Worm (Caenorhabditis elegans) whole organism, late embryonic: ENCODE results near the gene F47B8.2.
"Not testable (repeated sequence)": the region's sequence is repeated elsewhere in the genome, so short reads cannot be mapped to it uniquely, and the experiment has no call there.

Experiments used
- C08G9.2 ChIP-seq: sonication (generic microtip); optimal IDR thresholded peaks from 2 replicates; lab custom pipeline; 2016; ENCODE audit warnings: mild to moderate bottlenecking, missing genetic modification characterization, moderate library complexity, missing compliant biosample characterization
- C38D4.7 ChIP-seq: fragments of 200-800 bp; sonication (Bioruptor generic); optimal IDR thresholded peaks from 2 replicates; lab custom pipeline; 2018; ENCODE audit warnings: mild to moderate bottlenecking, missing genetic modification characterization, moderate library complexity, missing compliant biosample characterization
- F13H6.1 ChIP-seq: sonication (generic microtip); optimal IDR thresholded peaks from 2 replicates; lab custom pipeline; 2016; ENCODE audit warnings: missing genetic modification characterization, missing compliant biosample characterization
- K09A11.1 ChIP-seq: sonication (generic microtip); optimal IDR thresholded peaks from 2 replicates; lab custom pipeline; 2017; ENCODE audit warnings: antibody characterized with exemption, mild to moderate bottlenecking, missing genetic modification characterization, missing compliant biosample characterization; ENCODE audit not compliant: insufficient read depth
- Y22D7AL.16 ChIP-seq: sonication (generic microtip); optimal IDR thresholded peaks from 2 replicates; lab custom pipeline; 2016; ENCODE audit warnings: missing genetic modification characterization, missing compliant biosample characterization
- ahr-1 ChIP-seq: sonication (generic microtip); optimal IDR thresholded peaks from 2 replicates; lab custom pipeline; 2016; ENCODE audit warnings: missing genetic modification characterization, missing compliant biosample characterization
- ceh-14 ChIP-seq: sonication (generic microtip); optimal IDR thresholded peaks from 2 replicates; lab custom pipeline; 2016; ENCODE audit warnings: missing genotype, missing genetic modification characterization, missing compliant biosample characterization
- ceh-2 ChIP-seq: sonication (generic microtip); optimal IDR thresholded peaks from 2 replicates; lab custom pipeline; 2016; ENCODE audit warnings: missing genotype, missing genetic modification characterization, missing compliant biosample characterization
- ceh-22 ChIP-seq: sonication (generic microtip); optimal IDR thresholded peaks from 2 replicates; lab custom pipeline; 2017; ENCODE audit warnings: missing biosample characterization, missing genetic modification characterization
- ceh-24 ChIP-seq: sonication (generic microtip); optimal IDR thresholded peaks from 2 replicates; lab custom pipeline; 2016; ENCODE audit warnings: mild to moderate bottlenecking, missing genetic modification characterization, missing compliant biosample characterization
- ceh-30 ChIP-seq: fragments of 150-350 bp; optimal IDR thresholded peaks from 2 replicates; lab custom pipeline; 2014; ENCODE audit warnings: missing biosample characterization, missing genetic modification characterization
- ceh-34 ChIP-seq: sonication (generic microtip); optimal IDR thresholded peaks from 2 replicates; lab custom pipeline; 2016; ENCODE audit warnings: mild to moderate bottlenecking, missing genetic modification characterization, missing compliant biosample characterization
- ceh-48 ChIP-seq: sonication (generic microtip); optimal IDR thresholded peaks from 2 replicates; lab custom pipeline; 2016; ENCODE audit warnings: missing genetic modification characterization, inconsistent platforms, missing compliant biosample characterization
- dve-1 ChIP-seq: sonication (generic microtip); optimal IDR thresholded peaks from 2 replicates; lab custom pipeline; 2017; ENCODE audit warnings: antibody characterized with exemption, mild to moderate bottlenecking, missing genetic modification characterization, missing compliant biosample characterization
- elt-2 ChIP-seq: sonication (generic microtip); optimal IDR thresholded peaks from 2 replicates; lab custom pipeline; 2016; ENCODE audit warnings: missing genetic modification reagents, missing genetic modification characterization, missing compliant biosample characterization
- eyg-1 ChIP-seq: sonication (generic microtip); optimal IDR thresholded peaks from 2 replicates; lab custom pipeline; 2016; ENCODE audit warnings: missing genotype, missing genetic modification characterization, missing compliant biosample characterization
- fax-1 ChIP-seq: sonication (generic microtip); optimal IDR thresholded peaks from 2 replicates; lab custom pipeline; 2016; ENCODE audit warnings: missing genotype, missing genetic modification characterization, missing compliant biosample characterization
- fkh-10 ChIP-seq: fragments of 150-350 bp; optimal IDR thresholded peaks from 2 replicates; lab custom pipeline; 2014; ENCODE audit warnings: missing biosample characterization, missing genetic modification reagents, missing genetic modification characterization
- fkh-6 ChIP-seq: sonication (generic microtip); optimal IDR thresholded peaks from 2 replicates; lab custom pipeline; 2016; ENCODE audit warnings: missing genetic modification characterization, missing compliant biosample characterization
- hlh-30 ChIP-seq: sonication (generic microtip); optimal IDR thresholded peaks from 2 replicates; lab custom pipeline; 2017; ENCODE audit warnings: antibody characterized with exemption, missing genetic modification characterization, missing compliant biosample characterization; ENCODE audit not compliant: insufficient read depth
- hlh-6 ChIP-seq: sonication (generic microtip); optimal IDR thresholded peaks from 2 replicates; lab custom pipeline; 2016; ENCODE audit warnings: missing genotype, missing genetic modification characterization, missing compliant biosample characterization
- hlh-8 ChIP-seq: sonication (generic microtip); optimal IDR thresholded peaks from 2 replicates; lab custom pipeline; 2016; ENCODE audit warnings: missing genotype, missing genetic modification characterization, missing compliant biosample characterization
- lin-11 ChIP-seq: fragments of 200-800 bp; sonication (Bioruptor generic); optimal IDR thresholded peaks from 2 replicates; lab custom pipeline; 2018; ENCODE audit warnings: mild to moderate bottlenecking, missing genetic modification characterization, missing compliant biosample characterization
- mec-3 ChIP-seq: sonication (generic microtip); optimal IDR thresholded peaks from 2 replicates; lab custom pipeline; 2016; ENCODE audit warnings: borderline replicate concordance, missing genetic modification characterization, missing compliant biosample characterization
- nfya-1 ChIP-seq: sonication (generic microtip); optimal IDR thresholded peaks from 2 replicates; lab custom pipeline; 2017; ENCODE audit warnings: missing genetic modification characterization, mild to moderate bottlenecking, missing compliant biosample characterization, antibody characterized with exemption, moderate library complexity
- nhr-11 ChIP-seq: fragments of 150-350 bp; optimal IDR thresholded peaks from 2 replicates; lab custom pipeline; 2014; ENCODE audit warnings: missing biosample characterization, missing genetic modification characterization
- npax-4 ChIP-seq: sonication (generic microtip); optimal IDR thresholded peaks from 2 replicates; lab custom pipeline; 2016; ENCODE audit warnings: missing genetic modification characterization, missing compliant biosample characterization
- pha-2 ChIP-seq: sonication (generic microtip); optimal IDR thresholded peaks from 2 replicates; lab custom pipeline; 2017; ENCODE audit warnings: mild to moderate bottlenecking, missing genetic modification characterization, missing compliant biosample characterization
- pros-1 ChIP-seq: fragments of 150-350 bp; optimal IDR thresholded peaks from 2 replicates; lab custom pipeline; 2014; ENCODE audit warnings: missing biosample characterization, missing genetic modification reagents, missing genetic modification characterization
- ref-2 ChIP-seq: sonication (generic microtip); optimal IDR thresholded peaks from 2 replicates; lab custom pipeline; 2016; ENCODE audit warnings: missing genetic modification characterization, missing compliant biosample characterization
- rnt-1 ChIP-seq: sonication (generic microtip); optimal IDR thresholded peaks from 2 replicates; lab custom pipeline; 2016; ENCODE audit warnings: missing genetic modification characterization, missing compliant biosample characterization
- tbx-2 ChIP-seq: sonication (generic microtip); optimal IDR thresholded peaks from 2 replicates; lab custom pipeline; 2016; ENCODE audit warnings: missing genetic modification characterization, missing compliant biosample characterization
- tbx-7 ChIP-seq: sonication (generic microtip); optimal IDR thresholded peaks from 2 replicates; lab custom pipeline; 2016; ENCODE audit warnings: missing genotype, missing genetic modification characterization, missing compliant biosample characterization
- ttx-3 ChIP-seq: sonication (generic microtip); optimal IDR thresholded peaks from 2 replicates; lab custom pipeline; 2016; ENCODE audit warnings: missing genetic modification reagents, missing genetic modification characterization, missing compliant biosample characterization
- zip-5 ChIP-seq: sonication (generic microtip); optimal IDR thresholded peaks from 2 replicates; lab custom pipeline; 2016; ENCODE audit warnings: missing genetic modification characterization, missing compliant biosample characterization
- ztf-16 ChIP-seq: sonication (generic microtip); optimal IDR thresholded peaks from 2 replicates; lab custom pipeline; 2017; ENCODE audit warnings: missing genetic modification characterization, missing compliant biosample characterization

Gene F47B8.2

ce11 chrV:14282222-14282709 is 34.2 kb downstream of the F47B8.2 start, which contains the start of the genes srt-74 and F40G12.9:
TSS of gene srt-74 (minus strand) at chrV:14282322.
TSS of gene F40G12.9 (plus strand) at chrV:14282659.
- TF ChIP-seq ceh-48 (tag; lab: Kevin White, UChicago) (no peak), dve-1 (tag; lab: Kevin White, UChicago) (no peak), hlh-8 (tag; lab: Kevin White, UChicago) (no peak), hlh-6 (no peak), fkh-10 (no peak)

DNA sequence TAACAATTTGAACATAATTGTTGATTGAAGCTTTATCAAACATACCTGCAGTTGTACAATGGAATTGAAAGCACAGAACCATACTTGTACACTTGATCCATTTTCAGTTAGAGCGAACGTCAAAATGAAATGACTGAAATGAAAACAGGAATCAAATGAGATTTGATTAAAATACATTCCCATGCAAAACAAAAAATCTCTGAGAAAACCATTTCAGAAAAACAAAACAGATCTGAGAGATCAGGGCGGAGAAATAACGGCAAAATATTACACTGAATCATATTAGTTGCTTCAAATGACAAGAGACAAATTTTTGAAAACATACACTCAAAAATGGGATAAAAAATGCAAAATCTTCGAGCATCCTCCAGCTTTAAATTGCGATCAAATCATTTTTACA is 36.6 kb downstream of the F47B8.2 start, which contains the start of gene srt-33:
Gene srt-33, minus strand, starts transcription at position 101 of the 400 bp plus-strand sequence.
- TF ChIP-seq Y22D7AL.16 (tag; lab: Kevin White, UChicago) (no peak), K09A11.1 (no peak), ttx-3 (tag; lab: Kevin White, UChicago) (no peak), rnt-1 (tag; lab: Kevin White, UChicago) (no peak), nfya-1 (tag; lab: Kevin White, UChicago) (no peak), fkh-10 (no peak), npax-4 (tag; lab: Kevin White, UChicago) (no peak), zip-5 (tag; lab: Kevin White, UChicago) (no peak), ceh-22 (tag; lab: Kevin White, UChicago) (no peak), elt-2 (tag; lab: Kevin White, UChicago) (no peak)
- TF ChIP-seq, all 69 proteins: peak for 0

DNA sequence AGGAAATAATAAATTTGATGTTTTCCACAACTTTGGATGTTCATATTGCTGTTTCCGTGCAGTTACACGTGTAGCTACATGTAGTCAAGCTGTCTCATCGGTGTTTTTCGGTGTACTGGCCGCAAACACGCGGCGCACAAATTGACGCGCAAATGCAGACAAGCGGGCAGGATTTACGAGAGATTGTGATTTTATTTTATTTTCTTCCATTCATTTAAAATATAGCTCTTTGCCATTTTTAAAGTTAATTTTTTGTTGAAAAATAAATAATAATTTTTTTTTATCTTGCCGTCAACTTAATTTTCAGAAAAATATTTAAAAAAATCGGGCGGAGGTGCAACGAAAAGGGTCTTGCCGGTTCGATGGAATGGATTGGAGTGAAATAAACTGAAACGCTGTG is 42.2 kb downstream of the F47B8.2 start, which contains the start of gene F40G12.7:
Gene F40G12.7, plus strand, starts transcription at position 301 of the 400 bp plus-strand sequence.
- TF ChIP-seq ttx-3 (tag; lab: Kevin White, UChicago); fax-1 (tag; lab: Kevin White, UChicago); tbx-2: not testable (repeated sequence)

ce11 chrV:14273019-14273418 is 43.4 kb downstream of the F47B8.2 start, which contains the start of gene F40G12.6:
TSS of gene F40G12.6 (minus strand) at chrV:14273119.
- TF ChIP-seq ttx-3 (tag; lab: Kevin White, UChicago) (no peak), pros-1 (tag; lab: Kevin White, UChicago) (no peak), mec-3 (no peak), lin-11 (tag; lab: Kevin White, UChicago) (no peak), pha-2 (tag; lab: Kevin White, UChicago) (no peak), elt-2 (tag; lab: Kevin White, UChicago) (no peak)
- TF ChIP-seq, all 69 proteins: peak for 0

DNA sequence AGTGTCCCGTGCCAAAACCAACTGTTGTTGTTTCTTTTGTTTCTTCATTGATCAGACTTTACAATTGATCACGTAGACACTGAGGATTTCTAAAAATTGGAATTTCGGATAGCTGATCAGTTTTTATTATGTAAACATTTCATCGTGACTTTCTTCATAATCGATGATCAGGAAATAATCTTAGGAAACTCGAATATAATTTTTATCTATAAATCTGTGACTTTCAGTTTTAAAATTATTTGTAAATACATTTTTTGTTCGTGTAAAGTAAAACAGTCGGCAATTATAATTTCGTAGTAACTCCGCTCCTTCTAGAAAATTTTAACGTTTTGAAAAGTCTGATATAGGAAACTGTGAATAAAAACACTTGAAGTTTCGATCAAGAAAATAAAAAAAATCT is 45.7 kb downstream of the F47B8.2 start, which contains the start of gene F40G12.5:
Gene F40G12.5, minus strand, starts transcription at position 101 of the 400 bp plus-strand sequence.
- TF ChIP-seq zip-5 (tag; lab: Kevin White, UChicago) (no peak), ceh-2 (tag; lab: Kevin White, UChicago) (no peak)

- TF ChIP-seq C38D4.7 (GFP tag; lab: Kevin White, UChicago) (no peak), C08G9.2 (tag; lab: Kevin White, UChicago) (no peak), pha-2 (tag; lab: Kevin White, UChicago) (no peak), zip-5 (tag; lab: Kevin White, UChicago) (no peak), ceh-34 (tag; lab: Kevin White, UChicago) (no peak), ref-2 (no peak)
Measured at ce11 chrV:14268616-14269015, 47.8 kb downstream of the F47B8.2 start, which contains the start of gene F40G12.4. TSS of gene F40G12.4 (minus strand) at chrV:14268716.

- TF ChIP-seq fkh-6 (no peak), rnt-1 (tag; lab: Kevin White, UChicago) (no peak), eyg-1 (tag; lab: Kevin White, UChicago) (no peak), nhr-11 (no peak), ceh-14 (tag; lab: Kevin White, UChicago) (no peak), tbx-7 (tag; lab: Kevin White, UChicago) (no peak), hlh-30 (tag; lab: Kevin White, UChicago) (no peak), lin-11 (tag; lab: Kevin White, UChicago) (no peak), Y22D7AL.16 (tag; lab: Kevin White, UChicago) (no peak), hlh-6 (no peak), ahr-1 (tag; lab: Kevin White, UChicago) (no peak), ceh-24 (tag; lab: Kevin White, UChicago) (no peak), F13H6.1 (tag; lab: Kevin White, UChicago) (no peak), ceh-30 (tag; lab: Kevin White, UChicago) (no peak), ztf-16 (tag; lab: Kevin White, UChicago) (no peak), ref-2 (no peak), ceh-22 (tag; lab: Kevin White, UChicago) (no peak)
Measured at ce11 chrV:14267326-14267942, 49.0 kb downstream of the F47B8.2 start.
